Fruit fly (Drosophila melanogaster) whole organism, embryonic: Measurements from ENCODE around the gene elB.

Experiments used
- ATbp ChIP-seq: fragments of 200-800 bp; sonication (Bioruptor generic); optimal IDR thresholded peaks from 2 replicates; lab custom pipeline; 2017; ENCODE audit warnings: missing biosample characterization, mild to moderate bottlenecking, missing genetic modification characterization, missing genetic modification reagents
- Bteb2 ChIP-seq: fragments of 200-800 bp; sonication (Bioruptor generic); optimal IDR thresholded peaks from 2 replicates; lab custom pipeline; 2016; ENCODE audit warnings: missing biosample characterization, missing genetic modification characterization
- CG10209 ChIP-seq: fragments of 200-800 bp; sonication (Bioruptor generic); optimal IDR thresholded peaks from 3 replicates; lab custom pipeline; 2017; ENCODE audit warnings: missing biosample characterization, mild to moderate bottlenecking, missing genetic modification characterization, missing genetic modification reagents
- CG12236 ChIP-seq: fragments of 200-800 bp; sonication (Bioruptor generic); optimal IDR thresholded peaks from 2 replicates; lab custom pipeline; 2016; ENCODE audit warnings: missing biosample characterization, missing genetic modification characterization
- CG12942 ChIP-seq: fragments of 200-800 bp; sonication (Bioruptor generic); optimal IDR thresholded peaks from 3 replicates; lab custom pipeline; 2016; ENCODE audit warnings: missing biosample characterization, missing genetic modification characterization
- CG14050 ChIP-seq: fragments of 200-800 bp; sonication (Bioruptor generic); IDR thresholded peaks from 3 replicates; pipeline ENCODE4 v1.3.6; 2022; ENCODE audit warnings: missing biosample characterization, missing genetic modification characterization
- CG14667 ChIP-seq: fragments of 200-800 bp; sonication (Bioruptor generic); IDR thresholded peaks from 2 replicates; pipeline ENCODE4 v1.3.6; 2022; ENCODE audit warnings: missing biosample characterization, missing genetic modification characterization
- CG15601 ChIP-seq: fragments of 200-800 bp; sonication (Bioruptor generic); optimal IDR thresholded peaks from 3 replicates; lab custom pipeline; 2019; ENCODE audit warnings: missing biosample characterization, mild to moderate bottlenecking, missing genetic modification characterization, moderate library complexity
- CG17612 ChIP-seq: fragments of 200-800 bp; sonication (Bioruptor generic); IDR thresholded peaks from 2 replicates; pipeline ENCODE4 v1.3.6; 2022; ENCODE audit warnings: missing biosample characterization, missing genetic modification characterization
- CG2712 ChIP-seq: fragments of 200-800 bp; optimal IDR thresholded peaks from 3 replicates; lab custom pipeline; 2019; ENCODE audit warnings: missing biosample characterization, mild to moderate bottlenecking, missing genetic modification characterization, moderate library complexity
- CG32772 ChIP-seq: fragments of 200-800 bp; sonication (Bioruptor generic); IDR thresholded peaks from 2 replicates; pipeline ENCODE4 v1.3.6; 2022; ENCODE audit warnings: missing biosample characterization, missing genetic modification characterization
- CG33557 ChIP-seq: fragments of 200-800 bp; sonication (Bioruptor generic); optimal IDR thresholded peaks from 2 replicates; lab custom pipeline; 2019; ENCODE audit warnings: missing biosample characterization, mild to moderate bottlenecking, missing genetic modification characterization, moderate library complexity
- CG3407 ChIP-seq: fragments of 200-800 bp; sonication (Bioruptor generic); optimal IDR thresholded peaks from 2 replicates; lab custom pipeline; 2018; ENCODE audit warnings: missing biosample characterization, mild to moderate bottlenecking, missing genetic modification characterization
- CG4854 ChIP-seq: fragments of 200-800 bp; sonication (Bioruptor generic); optimal IDR thresholded peaks from 2 replicates; lab custom pipeline; 2016; ENCODE audit warnings: missing biosample characterization, missing genetic modification characterization, inconsistent platforms
- CG7372 ChIP-seq: fragments of 200-800 bp; sonication (Bioruptor generic); IDR thresholded peaks from 2 replicates; pipeline ENCODE4 v1.3.6; 2022; ENCODE audit warnings: missing biosample characterization, missing genetic modification characterization
- CG7839 ChIP-seq: fragments of 200-800 bp; sonication (Bioruptor generic); optimal IDR thresholded peaks from 3 replicates; lab custom pipeline; 2018; ENCODE audit warnings: missing biosample characterization, mild to moderate bottlenecking, missing genetic modification characterization, moderate library complexity
- CG8924 ChIP-seq: fragments of 200-800 bp; optimal IDR thresholded peaks from 3 replicates; lab custom pipeline; 2019; ENCODE audit warnings: missing biosample characterization, mild to moderate bottlenecking, missing genetic modification characterization, moderate library complexity
- CG9817 ChIP-seq: fragments of 200-800 bp; sonication (Bioruptor generic); optimal IDR thresholded peaks from 2 replicates; lab custom pipeline; 2018; ENCODE audit warnings: missing biosample characterization, mild to moderate bottlenecking, missing genetic modification characterization, moderate library complexity
- CG9876 ChIP-seq: fragments of 200-800 bp; sonication (Bioruptor generic); optimal IDR thresholded peaks from 2 replicates; lab custom pipeline; 2016; ENCODE audit warnings: missing biosample characterization, missing genetic modification characterization
- Fer2 ChIP-seq: fragments of 200-800 bp; sonication (Bioruptor generic); optimal IDR thresholded peaks from 2 replicates; lab custom pipeline; 2018; ENCODE audit warnings: missing biosample characterization, mild to moderate bottlenecking, missing genetic modification characterization, moderate library complexity
- Fer3 ChIP-seq: fragments of 200-800 bp; sonication (Bioruptor generic); optimal IDR thresholded peaks from 2 replicates; lab custom pipeline; 2018; ENCODE audit warnings: missing biosample characterization, mild to moderate bottlenecking, missing genetic modification characterization, moderate library complexity
- Gug ChIP-seq: fragments of 200-800 bp; sonication (Bioruptor generic); IDR thresholded peaks from 4 replicates; pipeline ENCODE4 v1.3.6; 2022; ENCODE audit warnings: missing biosample characterization, missing genetic modification characterization
- HLH3B ChIP-seq: fragments of 200-800 bp; sonication (Bioruptor generic); IDR thresholded peaks from 2 replicates; pipeline ENCODE4 v1.3.6; 2022; ENCODE audit warnings: missing biosample characterization, missing genetic modification characterization
- NK7.1 ChIP-seq: fragments of 200-800 bp; sonication (Bioruptor generic); optimal IDR thresholded peaks from 3 replicates; lab custom pipeline; 2016; ENCODE audit warnings: missing biosample characterization, missing genetic modification characterization
- Pdp1 ChIP-seq, 2 experiments: fragments of 200-800 bp; sonication (Bioruptor generic); optimal IDR thresholded peaks; 3 replicates each; lab custom pipeline; 2016; ENCODE audit warnings: missing biosample characterization in 2 of 2, missing genetic modification characterization in 2 of 2, mild to moderate bottlenecking in 1 of 2, moderate library complexity in 1 of 2
- Vsx1 ChIP-seq: fragments of 200-800 bp; sonication (Bioruptor generic); optimal IDR thresholded peaks from 2 replicates; lab custom pipeline; 2017; ENCODE audit warnings: missing biosample characterization, mild to moderate bottlenecking, missing genetic modification characterization, missing genetic modification reagents
- Xrp1 ChIP-seq: fragments of 200-800 bp; sonication (Bioruptor generic); IDR thresholded peaks from 2 replicates; pipeline ENCODE4 v1.3.6; 2022; ENCODE audit warnings: missing biosample characterization, missing genetic modification characterization
- YL-1 ChIP-seq: fragments of 200-800 bp; sonication (Bioruptor generic); optimal IDR thresholded peaks from 3 replicates; lab custom pipeline; 2017; ENCODE audit warnings: missing biosample characterization, mild to moderate bottlenecking, missing genetic modification characterization
- bbx ChIP-seq: fragments of 200-800 bp; sonication (Bioruptor generic); IDR thresholded peaks from 2 replicates; pipeline ENCODE4 v1.3.6; 2022; ENCODE audit warnings: missing biosample characterization, missing genetic modification characterization; ENCODE audit not compliant: partially characterized antibody
- bowl ChIP-seq: fragments of 200-800 bp; sonication (Bioruptor generic); IDR thresholded peaks from 2 replicates; pipeline ENCODE4 v1.3.6; 2022; ENCODE audit warnings: missing biosample characterization, missing genetic modification characterization
- chinmo ChIP-seq: fragments of 200-800 bp; sonication (Bioruptor generic); IDR thresholded peaks from 4 replicates; pipeline ENCODE4 v1.3.6; 2022; ENCODE audit warnings: missing biosample characterization, missing genetic modification characterization; ENCODE audit not compliant: partially characterized antibody
- chn ChIP-seq: fragments of 200-800 bp; sonication (Bioruptor generic); optimal IDR thresholded peaks from 2 replicates; lab custom pipeline; 2016; ENCODE audit warnings: missing biosample characterization, missing genetic modification characterization
- en ChIP-seq: fragments of 200-800 bp; sonication (Bioruptor generic); optimal IDR thresholded peaks from 2 replicates; lab custom pipeline; 2016; ENCODE audit warnings: missing biosample characterization, missing genetic modification characterization
- gem ChIP-seq: fragments of 200-800 bp; sonication (Bioruptor generic); optimal IDR thresholded peaks from 2 replicates; lab custom pipeline; 2019; ENCODE audit warnings: missing biosample characterization, mild to moderate bottlenecking, missing genetic modification characterization, moderate library complexity
- h ChIP-seq: fragments of >200 bp; optimal IDR thresholded peaks from 2 replicates; lab custom pipeline; 2017
- insv ChIP-seq, 2 experiments: fragments of 200-800 bp; sonication (Bioruptor generic); optimal IDR thresholded peaks; 3 replicates each; lab custom pipeline; 2016 to 2018; ENCODE audit warnings: missing biosample characterization in 2 of 2, missing genetic modification characterization in 2 of 2
- lilli ChIP-seq: fragments of 200-800 bp; sonication (Bioruptor generic); optimal IDR thresholded peaks from 3 replicates; lab custom pipeline; 2016; ENCODE audit warnings: missing biosample characterization, missing genetic modification characterization
- lmd ChIP-seq: fragments of 200-800 bp; sonication (Bioruptor generic); IDR thresholded peaks from 2 replicates; pipeline ENCODE4 v1.3.6; 2022; ENCODE audit warnings: missing biosample characterization, missing genetic modification characterization
- lola ChIP-seq, 3 experiments: fragments of >200 bp in 2 of 3; fragments of 200-800 bp in 1 of 3; sonication (Bioruptor generic) in 1 of 3; optimal IDR thresholded peaks; 2 replicates each; lab custom pipeline; 2017 to 2019; ENCODE audit warnings: missing biosample characterization in 3 of 3, missing genetic modification characterization in 3 of 3, mild to moderate bottlenecking in 1 of 3, moderate library complexity in 1 of 3
- mirr ChIP-seq: fragments of 200-800 bp; sonication (Bioruptor generic); optimal IDR thresholded peaks from 3 replicates; lab custom pipeline; 2018; ENCODE audit warnings: missing biosample characterization, mild to moderate bottlenecking, missing genetic modification characterization
- nmo ChIP-seq: fragments of 200-800 bp; sonication (Bioruptor generic); optimal IDR thresholded peaks from 2 replicates; lab custom pipeline; 2018; ENCODE audit warnings: missing biosample characterization, mild to moderate bottlenecking, missing genetic modification characterization, moderate library complexity
- otp ChIP-seq: fragments of 200-800 bp; sonication (Bioruptor generic); IDR thresholded peaks from 3 replicates; pipeline ENCODE4, ENCODE4 v1.3.6; 2022; ENCODE audit warnings: missing biosample characterization, missing genetic modification characterization
- prd ChIP-seq, 3 experiments: fragments of >200 bp in 2 of 3; fragments of 200-800 bp in 1 of 3; sonication (Bioruptor generic) in 1 of 3; optimal IDR thresholded peaks in 2 of 3; IDR thresholded peaks in 1 of 3; 2 replicates in 2 of 3; 3 replicates in 1 of 3; pipeline versions ENCODE4 v1.3.6 to Lab custom; 2017 to 2022; ENCODE audit warnings: missing biosample characterization in 1 of 3, missing genetic modification characterization in 1 of 3
- pum ChIP-seq: fragments of 200-800 bp; sonication (Bioruptor generic); optimal IDR thresholded peaks from 2 replicates; lab custom pipeline; 2016; ENCODE audit warnings: missing biosample characterization, missing genetic modification characterization
- sr ChIP-seq: fragments of 200-800 bp; sonication (Bioruptor generic); IDR thresholded peaks from 3 replicates; pipeline ENCODE4 v1.3.6; 2022; ENCODE audit warnings: missing biosample characterization, missing genetic modification characterization
- stc ChIP-seq: fragments of 200-800 bp; sonication (Bioruptor generic); IDR thresholded peaks from 2 replicates; pipeline ENCODE4 v1.3.6; 2022; ENCODE audit warnings: missing biosample characterization, missing genetic modification characterization
- toy ChIP-seq: fragments of 200-800 bp; sonication (Bioruptor generic); IDR thresholded peaks from 2 replicates; pipeline ENCODE4 v1.3.6; 2022; ENCODE audit warnings: missing biosample characterization, missing genetic modification characterization
- zen2 ChIP-seq: fragments of 200-800 bp; sonication (Bioruptor generic); IDR thresholded peaks from 3 replicates; pipeline ENCODE4 v1.3.6; 2022; ENCODE audit warnings: missing biosample characterization, missing genetic modification characterization; ENCODE audit not compliant: partially characterized antibody

elB gene

DNA sequence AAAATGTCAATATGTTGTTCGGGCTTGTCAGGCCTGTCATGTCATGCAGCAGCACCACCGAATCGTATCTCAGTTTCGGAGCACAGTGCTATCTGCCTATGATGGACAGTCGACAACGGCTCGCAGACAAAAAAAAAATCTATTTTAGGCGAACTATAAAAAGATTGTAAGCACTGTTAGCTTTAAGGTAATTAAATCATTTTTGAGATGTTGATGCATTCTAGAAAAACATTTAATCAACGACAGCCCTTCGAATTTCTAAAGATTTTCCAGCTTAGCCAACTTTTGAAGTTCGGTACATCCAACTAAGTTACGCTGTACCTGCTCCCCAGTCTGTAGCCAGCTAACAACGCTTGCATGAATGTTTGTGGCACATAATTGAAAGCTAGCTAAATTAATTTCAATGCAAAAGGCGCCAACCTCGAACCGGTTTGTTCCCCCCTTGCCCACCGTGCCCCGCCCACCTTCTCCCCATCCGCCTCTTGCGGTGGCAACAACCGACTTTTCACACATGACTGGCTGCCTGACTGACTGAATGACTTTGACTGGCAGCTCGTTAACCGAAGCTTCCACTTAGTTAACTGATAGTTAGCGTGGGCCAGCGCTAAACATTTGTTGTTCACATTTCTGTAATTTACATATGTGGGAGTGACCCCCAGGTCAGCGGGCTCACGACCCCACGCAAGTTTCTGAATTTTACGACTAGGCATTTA, 49.0 kb upstream of the elB start (continued):
- peak; percentile 40 to 48 for TF ChIP-seq Pdp1 (GFP tag; optimal IDR thresholded peaks at IDR 0.05; lab: Kevin White, UChicago)
- TF ChIP-seq CG9817 (tag; lab: Kevin White, UChicago), result peak; percentile 47
- TF ChIP-seq pum (GFP tag; lab: Kevin White, UChicago), result peak; percentile 22
- TF ChIP-seq h (lab: Kevin White, UChicago), result no peak
- TF ChIP-seq CG10209 (GFP tag; lab: Kevin White, UChicago), result peak; percentile 50
- no peak for TF ChIP-seq NK7.1
- TF ChIP-seq ATbp (GFP tag; lab: Kevin White, UChicago), result peak; percentile 79
- TF ChIP-seq sr (GFP tag; lab: Robert Waterston, UW), result peak; percentile 86
- peak; percentile 42 for TF ChIP-seq CG4854 (GFP tag; lab: Kevin White, UChicago)
- TF ChIP-seq HLH3B (GFP tag; lab: Robert Waterston, UW), result peak; percentile 78
- peak in 1 of 3 experiments; percentile 51 for TF ChIP-seq lola (GFP tag; optimal IDR thresholded peaks at IDR 0.05; lab: Kevin White, UChicago)
- TF ChIP-seq CG15601, result no peak
- peak; percentile 87; the same call in 3 of the 4 replicates for TF ChIP-seq chinmo (GFP tag; lab: Robert Waterston, UW)
- TF ChIP-seq chn (GFP tag; lab: Kevin White, UChicago), result peak; percentile 56
- peak; percentile 84 for TF ChIP-seq gem (tag; lab: Kevin White, UChicago)
- 0 out of 2 replicates have a peak, but pooled peaks have one; percentile 36 for TF ChIP-seq stc
- TF ChIP-seq YL-1, result no peak
- TF ChIP-seq mirr (GFP tag; lab: Kevin White, UChicago), result no peak
- TF ChIP-seq insv (GFP tag; optimal IDR thresholded peaks at IDR 0.05; lab: Kevin White, UChicago), result no peak
- peak; percentile 60 for TF ChIP-seq CG3407 (GFP tag; lab: Kevin White, UChicago)
- TF ChIP-seq CG33557 (GFP tag; lab: Kevin White, UChicago), result peak; percentile 31
- TF ChIP-seq Fer3 (tag; lab: Kevin White, UChicago), result no peak
- peak; percentile 39 for TF ChIP-seq en
- TF ChIP-seq bowl (GFP tag; lab: Robert Waterston, UW), result peak; percentile 40; the same call in 1 of the 2 replicates
- TF ChIP-seq lilli (GFP tag; lab: Kevin White, UChicago), result peak; percentile 66
- TF ChIP-seq CG17612 (GFP tag; lab: Robert Waterston, UW), result no peak
- TF ChIP-seq CG12942 (GFP tag; lab: Kevin White, UChicago), result peak; percentile 47
- TF ChIP-seq zen2 (GFP tag; lab: Robert Waterston, UW), result no peak
- 0 out of 2 replicates have a peak, but pooled peaks have one; percentile 9 for TF ChIP-seq bbx (GFP tag; lab: Robert Waterston, UW)
- peak; percentile 1 for TF ChIP-seq CG8924 (tag; lab: Kevin White, UChicago)
- peak; percentile 4 for TF ChIP-seq CG12236 (GFP tag; lab: Kevin White, UChicago)
- no peak; the same call in 1 of the 2 replicates for TF ChIP-seq CG32772 (GFP tag; lab: Robert Waterston, UW)
- no peak for TF ChIP-seq toy (GFP tag; lab: Robert Waterston, UW)
- TF ChIP-seq CG9876 (GFP tag; lab: Kevin White, UChicago), result peak; percentile 25
- TF ChIP-seq otp (GFP tag; lab: Robert Waterston, UW), result 0 out of 3 replicates have a peak, but pooled peaks have one; percentile 50
- no peak for TF ChIP-seq prd (optimal IDR thresholded peaks at IDR 0.05; lab: Kevin White, UChicago)
- peak; percentile 69 for TF ChIP-seq prd (GFP tag; IDR thresholded peaks at IDR 0.05; lab: Robert Waterston, UW)
- peak; percentile 58; the same call in 2 of the 3 replicates for TF ChIP-seq CG14050 (GFP tag; lab: Robert Waterston, UW)
- TF ChIP-seq CG14667 (GFP tag; lab: Robert Waterston, UW), result 0 out of 2 replicates have a peak, but pooled peaks have one; percentile 22
- 0 out of 2 replicates have a peak, but pooled peaks have one; percentile 20 for TF ChIP-seq CG7372 (GFP tag; lab: Robert Waterston, UW)
- no peak for TF ChIP-seq Bteb2 (GFP tag; lab: Kevin White, UChicago)
- peak; percentile 82 for TF ChIP-seq lmd (GFP tag; lab: Robert Waterston, UW)
- TF ChIP-seq nmo (GFP tag; lab: Kevin White, UChicago), result peak; percentile 80
- TF ChIP-seq Xrp1 (GFP tag; lab: Robert Waterston, UW), result peak; percentile 25; the same call in 1 of the 2 replicates
- peak; percentile 2 for TF ChIP-seq Vsx1 (GFP tag; lab: Kevin White, UChicago)
- peak; percentile 79 for TF ChIP-seq CG7839 (tag; lab: Kevin White, UChicago)
- TF ChIP-seq CG2712, result peak; percentile 27
- TF ChIP-seq Gug (GFP tag; lab: Robert Waterston, UW), result 0 out of 4 replicates have a peak, but pooled peaks have one; percentile 16
- TF ChIP-seq Fer2, result no peak
